Worm (Caenorhabditis elegans) whole organism, L2 larva: Measurements from ENCODE around the gene str-102.
A peak's percentile ranks its signal among the peaks of the same experiment; 100 is the strongest.

Experiments
- C34F6.9 ChIP-seq: fragments of 150-350 bp; optimal IDR thresholded peaks from 2 replicates; lab custom pipeline; 2014; ENCODE audit warnings: missing biosample characterization, missing genetic modification characterization
- Y55F3AM.14 ChIP-seq: fragments of 200-800 bp; sonication (Bioruptor generic); optimal IDR thresholded peaks from 2 replicates; lab custom pipeline; 2018; ENCODE audit warnings: mild to moderate bottlenecking, missing genetic modification characterization, missing compliant biosample characterization
- aly-2 ChIP-seq: fragments of 150-350 bp; optimal IDR thresholded peaks from 2 replicates; lab custom pipeline; 2014; ENCODE audit warnings: missing biosample characterization, missing genetic modification characterization
- ama-1 ChIP-seq: fragments of 150-350 bp; optimal IDR thresholded peaks from 2 replicates; lab custom pipeline; 2018; ENCODE audit warnings: inconsistent platforms
- blmp-1 ChIP-seq: sonication (generic microtip); optimal IDR thresholded peaks from 2 replicates; lab custom pipeline; 2017; ENCODE audit warnings: missing genetic modification characterization, mild to moderate bottlenecking, missing compliant biosample characterization, antibody characterized with exemption, moderate library complexity; ENCODE audit not compliant: insufficient read depth
- dmd-4 ChIP-seq: sonication (generic microtip); optimal IDR thresholded peaks from 2 replicates; lab custom pipeline; 2017; ENCODE audit warnings: missing biosample characterization, missing genetic modification characterization
- egl-27 ChIP-seq: sonication (generic microtip); optimal IDR thresholded peaks from 3 replicates; lab custom pipeline; 2017; ENCODE audit warnings: missing biosample characterization, missing genetic modification reagents, missing genetic modification characterization
- fos-1 ChIP-seq: fragments of 150-350 bp; optimal IDR thresholded peaks from 2 replicates; lab custom pipeline; 2014; ENCODE audit warnings: missing biosample characterization, missing genetic modification characterization
- gmeb-1 ChIP-seq: fragments of 150-350 bp; optimal IDR thresholded peaks from 2 replicates; lab custom pipeline; 2014; ENCODE audit warnings: missing biosample characterization, missing genetic modification characterization
- lin-11 ChIP-seq: fragments of 150-350 bp; sonication (generic microtip); optimal IDR thresholded peaks from 2 replicates; lab custom pipeline; 2014; ENCODE audit warnings: missing biosample characterization, missing genetic modification characterization, inconsistent platforms, mixed read lengths
- lin-13 ChIP-seq: fragments of 150-350 bp; optimal IDR thresholded peaks from 2 replicates; lab custom pipeline; 2014; ENCODE audit warnings: missing biosample characterization, missing genetic modification reagents, missing genetic modification characterization
- mab-5 ChIP-seq: fragments of 150-350 bp; optimal IDR thresholded peaks from 2 replicates; lab custom pipeline; 2014; ENCODE audit warnings: missing biosample characterization, missing genetic modification characterization
- mdl-1 ChIP-seq, 2 experiments: fragments of 150-350 bp in 1 of 2; sonication (generic microtip) in 1 of 2; optimal IDR thresholded peaks; 2 replicates each; lab custom pipeline; 2017; ENCODE audit warnings: missing biosample characterization in 2 of 2, missing genetic modification characterization in 2 of 2
- nhr-12 ChIP-seq: fragments of 150-350 bp; optimal IDR thresholded peaks from 2 replicates; lab custom pipeline; 2014; ENCODE audit warnings: missing biosample characterization, missing genetic modification characterization
- nhr-21 ChIP-seq: fragments of 150-350 bp; optimal IDR thresholded peaks from 2 replicates; lab custom pipeline; 2014; ENCODE audit warnings: missing biosample characterization, missing genetic modification characterization
- nhr-23 ChIP-seq: fragments of 150-350 bp; optimal IDR thresholded peaks from 2 replicates; lab custom pipeline; 2014; ENCODE audit warnings: missing biosample characterization, missing genetic modification reagents, missing genetic modification characterization
- skn-1 ChIP-seq: sonication (generic microtip); optimal IDR thresholded peaks from 2 replicates; lab custom pipeline; 2017; ENCODE audit warnings: missing biosample characterization, missing genetic modification characterization
- sma-3 ChIP-seq: sonication (generic microtip); optimal IDR thresholded peaks from 2 replicates; lab custom pipeline; 2016; ENCODE audit warnings: missing genetic modification reagents, missing genetic modification characterization, missing compliant biosample characterization
- sma-9 ChIP-seq, 2 experiments: fragments of 150-350 bp in 1 of 2; sonication (generic microtip) in 1 of 2; optimal IDR thresholded peaks; 2 replicates each; lab custom pipeline; 2014 to 2016; ENCODE audit warnings: missing genetic modification characterization in 2 of 2, mild to moderate bottlenecking in 1 of 2, missing biosample characterization in 1 of 2, missing compliant biosample characterization in 1 of 2, missing genetic modification reagents in 1 of 2, moderate library complexity in 1 of 2
- unc-39 ChIP-seq: fragments of 150-350 bp; optimal IDR thresholded peaks from 2 replicates; lab custom pipeline; 2014; ENCODE audit warnings: missing biosample characterization, missing genetic modification characterization
- unc-55 ChIP-seq: fragments of 150-350 bp; sonication (generic microtip); optimal IDR thresholded peaks from 3 replicates; lab custom pipeline; 2014; ENCODE audit warnings: missing biosample characterization, missing genetic modification reagents, missing genetic modification characterization
- zag-1 ChIP-seq: fragments of 150-350 bp; optimal IDR thresholded peaks from 2 replicates; lab custom pipeline; 2014; ENCODE audit warnings: missing biosample characterization, missing genetic modification characterization
- ztf-1 ChIP-seq: fragments of 200-800 bp; sonication (Bioruptor generic); conservative IDR thresholded peaks from 2 replicates; pipeline ENCODE4 v1.3.6; 2022; ENCODE audit warnings: missing genetic modification characterization, missing compliant biosample characterization
- ztf-11 ChIP-seq: sonication (generic microtip); optimal IDR thresholded peaks from 2 replicates; lab custom pipeline; 2017; ENCODE audit warnings: missing biosample characterization, missing genetic modification characterization

str-102 gene

ce11 chrV:15425368-15426091 is 40.7 kb downstream of the str-102 start, which contains the start of gene Y36E3A.2:
Gene Y36E3A.2 (plus strand): TSS chrV:15426041.
- TF ChIP-seq nhr-23 (tag; lab: Kevin White, UChicago): no peak
- peak; percentile 48 for TF ChIP-seq fos-1 (tag; lab: Kevin White, UChicago)

- TF ChIP-seq egl-27 (tag; lab: Kevin White, UChicago): no peak
- no peak for TF ChIP-seq Y55F3AM.14
- TF ChIP-seq zag-1: no peak
- TF ChIP-seq lin-13 (GFP tag; lab: Kevin White, UChicago): no peak
- TF ChIP-seq skn-1 (tag; lab: Kevin White, UChicago): no peak
- no peak for TF ChIP-seq unc-55 (GFP tag; lab: Kevin White, UChicago)
- no peak for TF ChIP-seq aly-2
- TF ChIP-seq blmp-1: no peak
- no peak for TF ChIP-seq sma-3 (GFP tag; lab: Kevin White, UChicago)
- TF ChIP-seq ztf-1 (GFP tag; lab: Robert Waterston, UW): no peak
- TF ChIP-seq ama-1 (lab: Kevin White, UChicago): no peak
- TF ChIP-seq nhr-21: no peak
- TF ChIP-seq mdl-1 (tag; optimal IDR thresholded peaks at IDR 0.05; lab: Kevin White, UChicago): no peak
Measured at ce11 chrV:15426944-15427343, 42.1 kb downstream of the str-102 start, which contains the start of gene fbxa-209. Gene fbxa-209 (minus strand): TSS chrV:15427044.

DNA sequence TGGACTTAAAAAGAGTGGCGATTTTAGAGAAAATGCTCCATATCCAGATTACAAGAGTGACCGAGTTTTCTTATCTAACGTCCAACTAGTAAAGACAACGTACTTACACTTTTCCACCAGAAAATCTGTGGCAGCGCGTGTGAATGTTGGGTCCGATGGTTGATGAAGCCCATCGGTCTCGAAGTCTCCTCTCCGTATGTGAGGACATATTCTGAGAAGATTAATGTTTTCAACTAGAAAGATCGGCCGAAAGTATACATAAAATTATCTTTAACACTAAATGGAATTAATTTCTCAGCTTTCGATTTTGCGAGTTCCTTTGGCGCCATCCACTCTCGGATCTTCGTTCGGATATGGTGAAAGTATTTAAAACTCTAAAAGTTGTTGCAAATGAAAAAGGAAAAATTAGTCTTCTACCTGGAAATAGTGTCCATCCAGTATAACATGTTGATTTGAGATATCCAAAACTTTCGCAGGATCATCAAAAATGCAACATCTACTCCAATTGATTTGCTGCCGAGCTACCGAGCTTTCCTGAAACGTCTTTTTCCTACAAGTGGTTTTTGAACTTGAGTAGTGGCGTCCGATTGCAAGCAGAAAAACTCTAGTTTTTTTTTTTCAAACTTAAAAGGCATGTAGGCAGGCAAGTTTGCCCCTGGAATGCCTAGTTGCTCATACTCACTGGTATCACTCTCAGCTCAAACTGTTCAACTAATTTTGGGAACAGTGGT is 46.7 kb downstream of the str-102 start:
- TF ChIP-seq unc-39 (tag; lab: Kevin White, UChicago) (peak; percentile 70), skn-1 (tag; lab: Kevin White, UChicago) (no peak)

ce11 chrV:15432457-15432856 is 47.6 kb downstream of the str-102 start, which contains the start of gene T26H5.8:
Gene T26H5.8 (minus strand): TSS chrV:15432726.
- TF ChIP-seq C34F6.9 (tag; lab: Kevin White, UChicago) (no peak), fos-1 (tag; lab: Kevin White, UChicago) (peak; percentile 74), gmeb-1 (tag; lab: Kevin White, UChicago) (peak; percentile 43), lin-11 (tag; lab: Kevin White, UChicago) (no peak)
- TF ChIP-seq, all 48 proteins: peak for 2

DNA sequence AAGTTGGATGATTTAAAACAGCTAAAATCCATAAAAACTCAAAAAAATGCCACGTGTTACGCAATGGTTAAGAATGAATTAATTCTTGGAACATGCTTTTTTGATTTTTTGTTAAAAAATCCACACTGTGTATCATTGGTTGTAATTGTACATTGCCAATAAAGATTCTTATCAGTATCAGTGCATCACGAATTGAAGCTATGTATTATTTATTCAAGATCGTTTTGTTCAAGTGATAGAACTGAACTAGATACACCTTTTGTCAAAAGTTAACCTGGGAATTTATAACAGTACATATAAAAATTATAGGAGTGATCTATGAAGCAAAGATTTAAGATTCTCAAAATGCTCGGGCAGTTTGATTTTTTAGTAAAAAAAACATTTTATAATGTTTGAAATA is 49.8 kb downstream of the str-102 start:
- no peak for TF ChIP-seq dmd-4 (tag; lab: Kevin White, UChicago)
- TF ChIP-seq mdl-1 (tag; optimal IDR thresholded peaks at IDR 0.05; lab: Kevin White, UChicago): no peak
- TF ChIP-seq ztf-11: no peak
- no peak for TF ChIP-seq aly-2
- no peak for TF ChIP-seq egl-27 (tag; lab: Kevin White, UChicago)
- TF ChIP-seq fos-1 (tag; lab: Kevin White, UChicago): peak; percentile 68

- peak; percentile 98 for TF ChIP-seq fos-1 (tag; lab: Kevin White, UChicago)
- TF ChIP-seq mab-5: no peak
- no peak for TF ChIP-seq nhr-12
- TF ChIP-seq sma-9 (GFP tag; optimal IDR thresholded peaks at IDR 0.05; lab: Kevin White, UChicago): peak; percentile 57
- TF ChIP-seq sma-9 (tag; optimal IDR thresholded peaks at IDR 0.05; lab: Kevin White, UChicago): no peak
Measured at ce11 chrV:15436133-15436532, 51.3 kb downstream of the str-102 start.
